Fruit fly (Drosophila melanogaster) whole organism, embryonic: ENCODE data around the gene CG7694.

ENCODE experiments used
- ATbp ChIP-seq: fragments of 200-800 bp; sonication (Bioruptor generic); optimal IDR thresholded peaks from 2 replicates; lab custom pipeline; 2017; ENCODE audit warnings: missing biosample characterization, mild to moderate bottlenecking, missing genetic modification characterization, missing genetic modification reagents
- B-H1 ChIP-seq: fragments of 200-800 bp; sonication (Bioruptor generic); IDR thresholded peaks from 3 replicates; pipeline ENCODE4 v1.3.6; 2022; ENCODE audit warnings: missing biosample characterization, missing genetic modification characterization
- CG1024 ChIP-seq: fragments of 200-800 bp; sonication (Bioruptor generic); IDR thresholded peaks from 2 replicates; pipeline ENCODE4 v1.3.6; 2022; ENCODE audit warnings: missing biosample characterization, missing genetic modification characterization
- CG13287 ChIP-seq: fragments of 200-800 bp; sonication (Bioruptor generic); IDR thresholded peaks from 2 replicates; pipeline ENCODE4 v1.3.6; 2022; ENCODE audit warnings: missing biosample characterization, missing genetic modification characterization; ENCODE audit not compliant: partially characterized antibody
- CG14014 ChIP-seq: fragments of 200-800 bp; sonication (Bioruptor generic); IDR thresholded peaks from 2 replicates; pipeline ENCODE4 v1.3.6; 2022; ENCODE audit warnings: missing biosample characterization, missing genetic modification characterization
- CG14860 ChIP-seq: fragments of 200-800 bp; sonication (Bioruptor generic); IDR thresholded peaks from 3 replicates; pipeline ENCODE4 v1.3.6; 2022; ENCODE audit warnings: missing biosample characterization, missing genetic modification characterization; ENCODE audit not compliant: partially characterized antibody
- CG15073 ChIP-seq: fragments of 200-800 bp; sonication (Bioruptor generic); optimal IDR thresholded peaks from 2 replicates; lab custom pipeline; 2016; ENCODE audit warnings: missing biosample characterization, missing genetic modification characterization
- CG16813 ChIP-seq: fragments of 200-800 bp; sonication (Bioruptor generic); IDR thresholded peaks from 3 replicates; pipeline ENCODE4 v1.3.6; 2022; ENCODE audit warnings: missing biosample characterization, missing genetic modification characterization; ENCODE audit not compliant: partially characterized antibody
- CG17186 ChIP-seq: fragments of 200-800 bp; sonication (Bioruptor generic); optimal IDR thresholded peaks from 3 replicates; lab custom pipeline; 2017; ENCODE audit warnings: missing biosample characterization, missing genetic modification reagents, missing genetic modification characterization
- CG18764 ChIP-seq: fragments of 200-800 bp; sonication (Bioruptor generic); optimal IDR thresholded peaks from 3 replicates; lab custom pipeline; 2016; ENCODE audit warnings: missing biosample characterization, missing genetic modification characterization
- CG33557 ChIP-seq: fragments of 200-800 bp; sonication (Bioruptor generic); optimal IDR thresholded peaks from 2 replicates; lab custom pipeline; 2019; ENCODE audit warnings: missing biosample characterization, mild to moderate bottlenecking, missing genetic modification characterization, moderate library complexity
- CG3847 ChIP-seq: fragments of 200-800 bp; sonication (Bioruptor generic); IDR thresholded peaks from 2 replicates; pipeline ENCODE4 v1.3.6; 2022; ENCODE audit warnings: missing biosample characterization, missing genetic modification characterization
- CG5180 ChIP-seq: fragments of 200-800 bp; sonication (Bioruptor generic); optimal IDR thresholded peaks from 3 replicates; lab custom pipeline; 2017; ENCODE audit warnings: missing biosample characterization, missing genetic modification characterization, mild to moderate bottlenecking, moderate library complexity, missing genetic modification reagents
- CG6175 ChIP-seq: fragments of 200-800 bp; sonication (Bioruptor generic); IDR thresholded peaks from 3 replicates; pipeline ENCODE4 v1.3.6; 2022; ENCODE audit warnings: missing biosample characterization, missing genetic modification characterization
- CG7556 ChIP-seq: fragments of 200-800 bp; sonication (Bioruptor generic); optimal IDR thresholded peaks from 2 replicates; lab custom pipeline; 2017; ENCODE audit warnings: missing biosample characterization, mild to moderate bottlenecking, missing genetic modification characterization
- CG8478 ChIP-seq: fragments of >200 bp; optimal IDR thresholded peaks from 2 replicates; lab custom pipeline; 2018
- CG9932 ChIP-seq: fragments of 200-800 bp; sonication (Bioruptor generic); IDR thresholded peaks from 2 replicates; pipeline ENCODE4 v1.3.6; 2022; ENCODE audit warnings: missing biosample characterization, missing genetic modification characterization
- Doc2 ChIP-seq: fragments of 200-800 bp; sonication (Bioruptor generic); IDR thresholded peaks from 2 replicates; pipeline ENCODE4 v1.3.6; 2022; ENCODE audit warnings: missing biosample characterization, missing genetic modification characterization
- E2f1 ChIP-seq: fragments of 200-800 bp; sonication (Bioruptor generic); IDR thresholded peaks from 2 replicates; pipeline ENCODE4 v1.3.6; 2022; ENCODE audit warnings: missing biosample characterization, missing genetic modification characterization
- Eip74EF ChIP-seq, 2 experiments: fragments of 200-800 bp in 1 of 2; fragments of >200 bp in 1 of 2; sonication (Bioruptor generic) in 1 of 2; optimal IDR thresholded peaks; 2 replicates each; lab custom pipeline; 2017 to 2019; ENCODE audit warnings: missing biosample characterization in 2 of 2, missing genetic modification characterization in 2 of 2, mild to moderate bottlenecking in 1 of 2, moderate library complexity in 1 of 2
- Ets65A ChIP-seq: fragments of 200-800 bp; sonication (Bioruptor generic); peaks from one replicate; lab custom pipeline; 2016; ENCODE audit warnings: missing biosample characterization, missing genetic modification characterization
- HLHmδ ChIP-seq: fragments of 200-800 bp; sonication (Bioruptor generic); optimal IDR thresholded peaks from 2 replicates; lab custom pipeline; 2018; ENCODE audit warnings: missing biosample characterization, mild to moderate bottlenecking, missing genetic modification characterization, moderate library complexity
- MBD-R2 ChIP-seq: fragments of 200-800 bp; sonication (Bioruptor generic); IDR thresholded peaks from 2 replicates; pipeline ENCODE4 v1.3.6; 2022; ENCODE audit warnings: missing biosample characterization, missing genetic modification characterization
- Mrtf ChIP-seq: fragments of 200-800 bp; sonication (Bioruptor generic); IDR thresholded peaks from 3 replicates; pipeline ENCODE4 v1.3.6; 2022; ENCODE audit warnings: missing biosample characterization, missing genetic modification characterization
- Nf-YB ChIP-seq: fragments of 200-800 bp; sonication (Bioruptor generic); optimal IDR thresholded peaks from 3 replicates; lab custom pipeline; 2019; ENCODE audit warnings: missing biosample characterization, mild to moderate bottlenecking, missing genetic modification characterization, moderate library complexity
- Nf-YC ChIP-seq: fragments of 200-800 bp; optimal IDR thresholded peaks from 3 replicates; lab custom pipeline; 2019; ENCODE audit warnings: missing biosample characterization, mild to moderate bottlenecking, missing genetic modification characterization, moderate library complexity
- Side ChIP-seq: fragments of 200-800 bp; sonication (Bioruptor generic); optimal IDR thresholded peaks from 2 replicates; lab custom pipeline; 2016; ENCODE audit warnings: missing biosample characterization, missing genetic modification characterization
- ap ChIP-seq: fragments of 200-800 bp; sonication (Bioruptor generic); IDR thresholded peaks from 2 replicates; pipeline ENCODE4 v1.3.6; 2022; ENCODE audit warnings: missing biosample characterization, missing genetic modification characterization
- cato ChIP-seq: fragments of 200-800 bp; sonication (Bioruptor generic); optimal IDR thresholded peaks from 2 replicates; lab custom pipeline; 2016; ENCODE audit warnings: missing biosample characterization, missing genetic modification characterization, borderline replicate concordance
- chn ChIP-seq: fragments of 200-800 bp; sonication (Bioruptor generic); optimal IDR thresholded peaks from 2 replicates; lab custom pipeline; 2016; ENCODE audit warnings: missing biosample characterization, missing genetic modification characterization
- dan ChIP-seq: fragments of 200-800 bp; sonication (Bioruptor generic); IDR thresholded peaks from 2 replicates; pipeline ENCODE4 v1.3.6; 2022; ENCODE audit warnings: missing biosample characterization, missing genetic modification characterization
- dysf ChIP-seq: fragments of 200-800 bp; sonication (Bioruptor generic); IDR thresholded peaks from 3 replicates; pipeline ENCODE4 v1.3.6; 2022; ENCODE audit warnings: missing biosample characterization, missing genetic modification characterization
- esg ChIP-seq: fragments of 200-800 bp; sonication (Bioruptor generic); conservative IDR thresholded peaks from 2 replicates; pipeline ENCODE4 v1.3.6; 2022; ENCODE audit warnings: missing biosample characterization, missing genetic modification characterization
- gsb ChIP-seq: fragments of 200-800 bp; sonication (Bioruptor generic); IDR thresholded peaks from 2 replicates; pipeline ENCODE4 v1.3.6; 2022; ENCODE audit warnings: missing biosample characterization, missing genetic modification characterization
- hkb ChIP-seq, 2 experiments: fragments of 200-800 bp in 1 of 2; fragments of >200 bp in 1 of 2; sonication (Bioruptor generic) in 1 of 2; IDR thresholded peaks in 1 of 2; optimal IDR thresholded peaks in 1 of 2; 2 replicates each; pipeline versions ENCODE4 v1.3.6 to Lab custom; 2017 to 2022; ENCODE audit warnings: missing biosample characterization in 1 of 2, missing genetic modification characterization in 1 of 2
- jigr1 ChIP-seq: fragments of 200-800 bp; sonication (Bioruptor generic); IDR thresholded peaks from 3 replicates; pipeline ENCODE4 v1.3.6; 2022; ENCODE audit warnings: missing biosample characterization, missing genetic modification characterization
- jing ChIP-seq: fragments of 200-800 bp; sonication (Bioruptor generic); optimal IDR thresholded peaks from 2 replicates; lab custom pipeline; 2018; ENCODE audit warnings: missing biosample characterization, mild to moderate bottlenecking, missing genetic modification characterization
- sima ChIP-seq: fragments of 200-800 bp; sonication (Bioruptor generic); optimal IDR thresholded peaks from 2 replicates; lab custom pipeline; 2016; ENCODE audit warnings: missing biosample characterization, missing genetic modification characterization
- slou ChIP-seq: fragments of 200-800 bp; sonication (Bioruptor generic); optimal IDR thresholded peaks from 3 replicates; lab custom pipeline; 2016; ENCODE audit warnings: missing biosample characterization, missing genetic modification characterization
- sob ChIP-seq: fragments of 200-800 bp; sonication (Bioruptor generic); IDR thresholded peaks from 2 replicates; pipeline ENCODE4 v1.3.6; 2022; ENCODE audit warnings: missing biosample characterization, missing genetic modification characterization
- sr ChIP-seq: fragments of 200-800 bp; sonication (Bioruptor generic); IDR thresholded peaks from 3 replicates; pipeline ENCODE4 v1.3.6; 2022; ENCODE audit warnings: missing biosample characterization, missing genetic modification characterization
- tgo ChIP-seq: fragments of 200-800 bp; sonication (Bioruptor generic); IDR thresholded peaks from 3 replicates; pipeline ENCODE4 v1.3.6; 2022; ENCODE audit warnings: missing biosample characterization, missing genetic modification characterization
- vnd ChIP-seq: fragments of 200-800 bp; sonication (Bioruptor generic); IDR thresholded peaks from 3 replicates; pipeline ENCODE4 v1.3.6; 2022; ENCODE audit warnings: missing biosample characterization, missing genetic modification characterization; ENCODE audit not compliant: partially characterized antibody
- wdn ChIP-seq: fragments of 200-800 bp; sonication (Bioruptor generic); IDR thresholded peaks from 2 replicates; pipeline ENCODE4 v1.3.6; 2022; ENCODE audit warnings: missing biosample characterization, missing genetic modification characterization
- zf30C ChIP-seq: fragments of 200-800 bp; sonication (Bioruptor generic); optimal IDR thresholded peaks from 3 replicates; lab custom pipeline; 2018; ENCODE audit warnings: missing biosample characterization, mild to moderate bottlenecking, missing genetic modification characterization

Gene CG7694

DNA sequence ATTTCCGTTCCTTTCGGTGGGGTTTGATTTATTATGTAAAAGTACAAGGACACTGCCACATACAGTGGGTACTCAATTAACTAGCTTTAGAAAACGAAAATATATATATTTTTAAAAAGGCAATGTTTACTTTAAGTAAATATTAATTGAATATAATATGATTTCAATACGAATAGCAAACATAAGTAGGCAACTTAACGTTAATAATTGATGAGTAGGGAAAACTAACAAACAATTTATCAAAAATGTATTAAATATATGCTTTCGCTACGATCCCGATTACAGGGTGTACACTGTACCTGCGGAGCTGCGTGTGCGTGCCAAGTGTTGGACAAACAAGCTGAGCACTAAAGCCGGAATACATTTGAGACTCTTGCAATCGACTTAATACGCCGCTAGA is 26.7 kb upstream of the CG7694 start:
- TF ChIP-seq ATbp (GFP tag; lab: Kevin White, UChicago) (no peak), CG14014 (GFP tag; lab: Robert Waterston, UW) (no peak), B-H1 (GFP tag; lab: Robert Waterston, UW) (no peak), gsb (GFP tag; lab: Robert Waterston, UW) (no peak), CG16813 (GFP tag; lab: Robert Waterston, UW) (no peak), CG9932 (no peak)
- TF ChIP-seq, all 482 proteins: peak for 0

DNA sequence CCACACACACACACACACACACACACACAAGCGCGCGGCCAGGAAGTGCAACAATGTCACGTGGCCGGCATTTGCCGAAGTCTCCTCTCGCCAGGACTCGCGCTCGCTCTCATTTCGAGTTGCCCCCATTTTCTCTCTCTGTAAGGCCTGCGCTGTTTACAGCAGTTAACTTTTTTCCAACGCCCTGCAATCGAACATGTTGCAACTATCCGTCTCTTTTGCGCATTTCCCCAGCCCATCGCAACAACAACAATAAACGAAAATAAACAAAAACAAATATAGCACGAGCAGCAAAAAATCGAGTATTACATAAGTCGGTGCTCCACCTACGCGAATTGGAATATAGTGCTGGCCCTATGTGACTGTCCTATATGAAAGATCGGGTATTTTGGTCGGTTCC is 25.9 kb upstream of the CG7694 start:
- 0 out of 3 replicates have a peak, but pooled peaks have one; percentile 10 for TF ChIP-seq Mrtf (GFP tag; lab: Robert Waterston, UW)
- no peak for TF ChIP-seq MBD-R2 (GFP tag; lab: Robert Waterston, UW)
- no peak for TF ChIP-seq chn
- TF ChIP-seq CG5180 (GFP tag; lab: Kevin White, UChicago), result peak; percentile 95
- TF ChIP-seq zf30C (GFP tag; lab: Kevin White, UChicago), result peak; percentile 12
- no peak for TF ChIP-seq CG3847
- TF ChIP-seq Ets65A (GFP tag; lab: Kevin White, UChicago), result peak; percentile 13
- TF ChIP-seq hkb (optimal IDR thresholded peaks at IDR 0.05; lab: Kevin White, UChicago), result no peak
- no peak for TF ChIP-seq hkb (GFP tag; IDR thresholded peaks at IDR 0.05; lab: Robert Waterston, UW)

DNA sequence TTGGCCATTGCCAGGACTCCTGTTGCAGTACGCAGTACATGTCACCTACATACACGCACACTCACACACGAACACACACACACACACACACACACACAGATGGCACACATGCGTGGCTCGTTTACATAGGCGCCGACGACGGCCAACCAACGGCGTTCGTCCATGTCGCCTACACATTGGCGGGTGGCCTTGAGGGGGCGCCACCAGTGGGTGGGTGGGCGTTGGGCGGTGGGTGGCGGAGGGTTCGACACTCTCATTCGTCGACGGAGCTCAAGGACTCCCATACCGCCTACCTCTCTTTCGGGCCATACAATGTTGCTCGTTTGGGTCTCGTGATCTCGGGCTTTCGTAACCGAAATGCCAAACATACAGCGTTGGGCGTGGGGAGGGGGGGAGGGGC is 24.1 kb upstream of the CG7694 start:
- TF ChIP-seq CG1024 (GFP tag; lab: Robert Waterston, UW) (no peak), sob (no peak), HLHmδ (GFP tag; lab: Kevin White, UChicago) (no peak), ap (GFP tag; lab: Robert Waterston, UW) (no peak), CG8478 (no peak), CG5180 (GFP tag; lab: Kevin White, UChicago) (peak; percentile 69), Side (GFP tag; lab: Kevin White, UChicago) (no peak), wdn (GFP tag; lab: Robert Waterston, UW) (no peak), dysf (GFP tag; lab: Robert Waterston, UW) (no peak), CG33557 (GFP tag; lab: Kevin White, UChicago) (no peak), Eip74EF (GFP tag; optimal IDR thresholded peaks at IDR 0.05; lab: Kevin White, UChicago) (no peak), Nf-YC (peak; percentile 83), Nf-YB (GFP tag; lab: Kevin White, UChicago) (peak; percentile 74), vnd (no peak), E2f1 (GFP tag; lab: Robert Waterston, UW) (no peak)

DNA sequence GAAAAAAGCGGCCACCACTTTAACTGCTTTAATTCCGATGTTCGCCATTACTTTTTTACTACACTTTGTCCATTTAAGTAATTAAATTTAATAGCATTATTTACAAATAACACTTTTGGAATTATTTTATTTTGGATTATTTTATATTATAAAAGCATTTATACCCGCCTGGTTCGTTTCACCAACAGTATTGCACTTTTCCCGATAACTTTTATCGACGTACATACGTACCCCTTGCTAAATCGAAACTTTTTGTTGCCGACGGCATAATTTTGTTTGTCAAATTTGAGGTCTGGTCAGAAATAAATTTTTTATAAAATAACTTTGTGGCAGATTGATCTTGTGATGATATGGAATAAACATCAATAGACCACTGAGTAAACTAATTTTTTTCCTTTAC is 13.3 kb upstream of the CG7694 start, which contains the start of gene CG7691:
Gene CG7691 (plus strand): TSS at position 301 of the 400 bp plus-strand sequence.
- TF ChIP-seq esg, result no peak
- no peak for TF ChIP-seq slou
- no peak for TF ChIP-seq CG6175 (GFP tag; lab: Robert Waterston, UW)
- no peak for TF ChIP-seq cato
- no peak for TF ChIP-seq Doc2 (GFP tag; lab: Robert Waterston, UW)
- TF ChIP-seq CG15073, result no peak
- no peak for TF ChIP-seq CG17186 (GFP tag; lab: Kevin White, UChicago)
- TF ChIP-seq sr, result no peak
- TF ChIP-seq tgo (GFP tag; lab: Robert Waterston, UW), result no peak
- no peak for TF ChIP-seq sima (GFP tag; lab: Kevin White, UChicago)
- TF ChIP-seq jigr1 (GFP tag; lab: Robert Waterston, UW), result no peak
- no peak for TF ChIP-seq CG18764 (GFP tag; lab: Kevin White, UChicago)
- TF ChIP-seq dan (GFP tag; lab: Robert Waterston, UW), result no peak
- no peak for TF ChIP-seq jing (GFP tag; lab: Kevin White, UChicago)
- no peak for TF ChIP-seq Eip74EF (GFP tag; optimal IDR thresholded peaks at IDR 0.05; lab: Kevin White, UChicago)
- no peak for TF ChIP-seq CG14860 (GFP tag; lab: Robert Waterston, UW)
- TF ChIP-seq CG13287 (GFP tag; lab: Robert Waterston, UW), result no peak
- no peak for TF ChIP-seq CG7556
